Worm (Caenorhabditis elegans): ENCODE measurements around the gene rps-21.

DNA sequence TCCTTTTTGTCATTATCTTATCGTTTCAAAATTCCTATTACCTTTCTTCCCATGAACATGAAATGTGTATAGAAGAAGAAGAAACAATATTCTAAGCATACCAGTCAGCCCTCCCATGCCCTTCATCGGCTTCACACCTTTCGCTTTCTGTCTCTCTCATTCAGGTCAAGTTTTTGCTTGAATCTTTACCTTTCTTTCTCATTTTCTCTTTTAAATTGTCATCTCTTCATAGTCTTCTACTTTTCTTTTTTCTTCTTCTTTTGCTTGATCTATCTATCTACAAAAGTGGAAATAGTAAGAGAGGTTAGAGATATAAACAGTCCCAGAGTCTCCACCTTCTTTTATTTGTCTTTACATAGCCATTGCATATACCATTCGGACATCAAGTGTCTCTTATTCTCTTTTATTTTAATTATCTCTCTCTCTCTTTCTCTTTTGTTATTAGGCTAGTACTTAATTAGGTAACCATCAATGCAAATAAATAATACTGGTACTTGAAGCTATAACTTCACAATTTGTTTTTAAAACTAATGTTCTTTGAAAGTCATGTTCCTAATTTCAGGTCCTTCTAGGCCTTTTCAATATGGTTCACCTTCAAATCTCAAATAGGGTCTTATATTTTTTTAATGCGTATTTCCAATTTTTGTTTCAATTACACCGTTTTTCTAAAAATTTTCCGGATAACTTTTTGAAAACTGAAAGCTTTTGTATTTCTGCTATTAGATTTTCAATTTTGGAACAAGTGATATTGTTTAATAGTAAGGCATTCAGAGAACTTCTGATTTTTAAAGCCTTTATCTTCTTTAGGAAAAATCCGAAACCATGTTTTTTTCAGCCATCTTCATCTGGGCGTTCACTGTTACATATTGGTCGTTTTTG is 12.2 kb upstream of the rps-21 start, which contains the start of gene dpy-31:
- no peak for TF ChIP-seq ces-1 (GFP tag; optimal IDR thresholded peaks at IDR 0.05)
- no peak for TF ChIP-seq nhr-76 (tag; optimal IDR thresholded peaks at IDR 0.05)
- TF ChIP-seq elt-3 (tag; optimal IDR thresholded peaks at IDR 0.05) = peak; percentile 24
- no peak for TF ChIP-seq unc-62 (GFP tag; optimal IDR thresholded peaks at IDR 0.05)
- no peak for TF ChIP-seq pha-4 (tag; optimal IDR thresholded peaks at IDR 0.05)
- no peak for TF ChIP-seq nhr-28 (tag; optimal IDR thresholded peaks at IDR 0.05)
- no peak for TF ChIP-seq ceh-83 (GFP tag; optimal IDR thresholded peaks at IDR 0.05)
- no peak for TF ChIP-seq ceh-43 (GFP tag; optimal IDR thresholded peaks at IDR 0.05)
- TF ChIP-seq snpc-4 (tag; optimal IDR thresholded peaks at IDR 0.05) = no peak
- TF ChIP-seq nhr-237 (tag; optimal IDR thresholded peaks at IDR 0.05) = no peak
- TF ChIP-seq ham-2 (GFP tag; optimal IDR thresholded peaks at IDR 0.05) = peak; percentile 19
- TF ChIP-seq mep-1 (tag; optimal IDR thresholded peaks at IDR 0.05) = no peak
- no peak for TF ChIP-seq lsy-2 (tag; optimal IDR thresholded peaks at IDR 0.05)
- no peak for TF ChIP-seq nhr-12 (tag; optimal IDR thresholded peaks at IDR 0.05)

Data from whole organism, mixed stage, embryonic.